Fruit fly (Drosophila melanogaster) whole organism, pupa: ENCODE measurements around the gene MAPk-Ak2.

Experiments
- CG34367 ChIP-seq: fragments of 200-800 bp; sonication (Bioruptor generic); optimal IDR thresholded peaks from 2 replicates; lab custom pipeline; 2018; ENCODE audit warnings: missing biosample characterization, mild to moderate bottlenecking, missing genetic modification characterization
- CG9948 ChIP-seq: fragments of 200-800 bp; sonication (Bioruptor generic); optimal IDR thresholded peaks from 2 replicates; lab custom pipeline; 2018; ENCODE audit warnings: missing biosample characterization, mild to moderate bottlenecking, missing genetic modification characterization, moderate library complexity
- Pif1B ChIP-seq: fragments of 200-800 bp; sonication (Bioruptor generic); optimal IDR thresholded peaks from 3 replicates; lab custom pipeline; 2016; ENCODE audit warnings: missing biosample characterization, missing genetic modification characterization

dm6 chrX:5735268-5735941 is 28.6 kb downstream of the MAPk-Ak2 start:
- TF ChIP-seq CG34367 (tag; lab: Kevin White, UChicago) (peak; percentile 84), Pif1B (peak; percentile 89), CG9948 (tag; lab: Kevin White, UChicago) (peak; percentile 79)
